Worm (Caenorhabditis elegans): ENCODE data around the gene T09F3.7.

- TF ChIP-seq dpff-1 (tag; optimal IDR thresholded peaks at IDR 0.05): no peak
- no peak for TF ChIP-seq snpc-1.3 (tag; optimal IDR thresholded peaks at IDR 0.05; ENCODE audit: insufficient read depth)
- TF ChIP-seq unc-130 (GFP tag; optimal IDR thresholded peaks at IDR 0.05): no peak
- TF ChIP-seq nfya-1 (tag; optimal IDR thresholded peaks at IDR 0.05; ENCODE audit: borderline replicate concordance, insufficient read depth): no peak
- TF ChIP-seq B0019.2 (GFP tag; conservative IDR thresholded peaks at IDR 0.05): no peak
- no peak for TF ChIP-seq dpl-1 (GFP tag; optimal IDR thresholded peaks at IDR 0.05)
- no peak for TF ChIP-seq B0035.1 (tag; optimal IDR thresholded peaks at IDR 0.05)
- TF ChIP-seq lag-1 (GFP tag; IDR thresholded peaks at IDR 0.05): no peak
- TF ChIP-seq snpc-4 (GFP tag; optimal IDR thresholded peaks at IDR 0.05): no peak
- TF ChIP-seq snpc-4 (tag; optimal IDR thresholded peaks at IDR 0.05): no peak
- no peak for TF ChIP-seq ama-1 (optimal IDR thresholded peaks at IDR 0.05)
- no peak for TF ChIP-seq ama-1 (GFP tag; optimal IDR thresholded peaks at IDR 0.05)
- no peak for TF ChIP-seq efl-1 (GFP tag; optimal IDR thresholded peaks at IDR 0.05)
- no peak for TF ChIP-seq nfyb-1 (GFP tag; IDR thresholded peaks at IDR 0.05)
- no peak for TF ChIP-seq F49E8.2 (tag; optimal IDR thresholded peaks at IDR 0.05; ENCODE audit: insufficient read depth)
Measured at ce11 chrII:10421941-10422340, 31.0 kb downstream of the T09F3.7 start, which contains the start of gene frpr-21.

Measured in whole organism, young adult.